Worm (Caenorhabditis elegans): Measurements from ENCODE around the gene F36G9.3.

F36G9.3 gene

ce11 chrV:15957098-15957497, at the start of gene F36G9.3:
Gene F36G9.3 (plus strand): TSS chrV:15957398.
- no peak for TF ChIP-seq flt-1 (GFP tag; IDR thresholded peaks at IDR 0.05)

- TF ChIP-seq tbx-37 (GFP tag; conservative IDR thresholded peaks at IDR 0.05) (no peak), tra-4 (tag; optimal IDR thresholded peaks at IDR 0.05) (no peak), flt-1 (GFP tag; IDR thresholded peaks at IDR 0.05) (no peak), F13C5.2 (tag; optimal IDR thresholded peaks at IDR 0.05) (no peak), hnd-1 (tag; optimal IDR thresholded peaks at IDR 0.05) (no peak), ama-1 (optimal IDR thresholded peaks at IDR 0.05) (no peak), ceh-36 (tag; optimal IDR thresholded peaks at IDR 0.05) (no peak), hmg-4 (GFP tag; optimal IDR thresholded peaks at IDR 0.05) (no peak), tbx-11 (GFP tag; IDR thresholded peaks at IDR 0.05) (no peak), B0310.2 (tag; optimal IDR thresholded peaks at IDR 0.05) (no peak), ets-7 (tag; optimal IDR thresholded peaks at IDR 0.05) (no peak)
These were observed 45.4 kb upstream of the F36G9.3 start, which contains the start of gene F35E8.6 for ce11 chrV:15911848-15912247. Gene F35E8.6 (plus strand): TSS chrV:15912148.

- no peak for TF ChIP-seq hmg-4 (GFP tag; optimal IDR thresholded peaks at IDR 0.05)
- TF ChIP-seq ama-1 (optimal IDR thresholded peaks at IDR 0.05): no peak
- TF ChIP-seq scrt-1 (GFP tag; IDR thresholded peaks at IDR 0.05): no peak
- no peak for TF ChIP-seq ets-7 (tag; optimal IDR thresholded peaks at IDR 0.05)
- no peak for TF ChIP-seq B0310.2 (tag; optimal IDR thresholded peaks at IDR 0.05)
- TF ChIP-seq tbx-11 (GFP tag; IDR thresholded peaks at IDR 0.05): no peak
- no peak for TF ChIP-seq sea-1 (GFP tag; conservative IDR thresholded peaks at IDR 0.05)
- TF ChIP-seq flt-1 (GFP tag; IDR thresholded peaks at IDR 0.05): no peak
- TF ChIP-seq ceh-36 (tag; optimal IDR thresholded peaks at IDR 0.05): no peak
- TF ChIP-seq ceh-13 (GFP tag; optimal IDR thresholded peaks at IDR 0.05): no peak
- TF ChIP-seq tra-4 (tag; optimal IDR thresholded peaks at IDR 0.05): no peak
These were observed 44.5 kb upstream of the F36G9.3 start for ce11 chrV:15912677-15913076.

- TF ChIP-seq tbx-11 (GFP tag; IDR thresholded peaks at IDR 0.05) (no peak), hnd-1 (tag; optimal IDR thresholded peaks at IDR 0.05) (no peak), hmg-4 (GFP tag; optimal IDR thresholded peaks at IDR 0.05) (no peak), hmbx-1 (tag; optimal IDR thresholded peaks at IDR 0.05) (no peak), B0310.2 (tag; optimal IDR thresholded peaks at IDR 0.05) (no peak), sea-1 (GFP tag; conservative IDR thresholded peaks at IDR 0.05) (no peak), tra-4 (tag; optimal IDR thresholded peaks at IDR 0.05) (no peak), flt-1 (GFP tag; IDR thresholded peaks at IDR 0.05) (no peak), ama-1 (optimal IDR thresholded peaks at IDR 0.05) (no peak), F13C5.2 (tag; optimal IDR thresholded peaks at IDR 0.05) (no peak), aly-1 (tag; optimal IDR thresholded peaks at IDR 0.05) (no peak)
These were observed 43.5 kb upstream of the F36G9.3 start, which contains the start of gene F35E8.7 for ce11 chrV:15913714-15914113. Gene F35E8.7 (plus strand): TSS chrV:15914014.

ce11 chrV:15914774-15915173, 42.4 kb upstream of the F36G9.3 start:
- no peak for TF ChIP-seq ama-1 (optimal IDR thresholded peaks at IDR 0.05)
- TF ChIP-seq tbx-37 (GFP tag; conservative IDR thresholded peaks at IDR 0.05): no peak
- no peak for TF ChIP-seq F13C5.2 (tag; optimal IDR thresholded peaks at IDR 0.05)
- no peak for TF ChIP-seq tra-4 (tag; optimal IDR thresholded peaks at IDR 0.05)
- no peak for TF ChIP-seq B0310.2 (tag; optimal IDR thresholded peaks at IDR 0.05)
- TF ChIP-seq ets-7 (tag; optimal IDR thresholded peaks at IDR 0.05): no peak
- TF ChIP-seq hmbx-1 (tag; optimal IDR thresholded peaks at IDR 0.05): no peak
- TF ChIP-seq flt-1 (GFP tag; IDR thresholded peaks at IDR 0.05): no peak
- no peak for TF ChIP-seq ceh-13 (GFP tag; optimal IDR thresholded peaks at IDR 0.05)
- TF ChIP-seq pes-1 (GFP tag; IDR thresholded peaks at IDR 0.05): no peak
- no peak for TF ChIP-seq scrt-1 (GFP tag; IDR thresholded peaks at IDR 0.05)
- TF ChIP-seq ceh-36 (tag; optimal IDR thresholded peaks at IDR 0.05): no peak
- TF ChIP-seq sea-1 (GFP tag; conservative IDR thresholded peaks at IDR 0.05): no peak
- no peak for TF ChIP-seq tbx-11 (GFP tag; IDR thresholded peaks at IDR 0.05)
- no peak for TF ChIP-seq hmg-4 (GFP tag; optimal IDR thresholded peaks at IDR 0.05)
- TF ChIP-seq hnd-1 (tag; optimal IDR thresholded peaks at IDR 0.05): no peak
- no peak for TF ChIP-seq aly-1 (tag; optimal IDR thresholded peaks at IDR 0.05)

ce11 chrV:15915307-15915706, 41.9 kb upstream of the F36G9.3 start:
- no peak for TF ChIP-seq hmbx-1 (tag; optimal IDR thresholded peaks at IDR 0.05)
- no peak for TF ChIP-seq hmg-4 (GFP tag; optimal IDR thresholded peaks at IDR 0.05)
- no peak for TF ChIP-seq B0310.2 (tag; optimal IDR thresholded peaks at IDR 0.05)
- TF ChIP-seq ets-7 (tag; optimal IDR thresholded peaks at IDR 0.05): no peak
- no peak for TF ChIP-seq hnd-1 (tag; optimal IDR thresholded peaks at IDR 0.05)
- no peak for TF ChIP-seq flt-1 (GFP tag; IDR thresholded peaks at IDR 0.05)
- TF ChIP-seq tbx-37 (GFP tag; conservative IDR thresholded peaks at IDR 0.05): no peak
- TF ChIP-seq aly-1 (tag; optimal IDR thresholded peaks at IDR 0.05): no peak
- TF ChIP-seq ceh-13 (GFP tag; optimal IDR thresholded peaks at IDR 0.05): no peak
- no peak for TF ChIP-seq ama-1 (optimal IDR thresholded peaks at IDR 0.05)
- no peak for TF ChIP-seq scrt-1 (GFP tag; IDR thresholded peaks at IDR 0.05)
- no peak for TF ChIP-seq tbx-11 (GFP tag; IDR thresholded peaks at IDR 0.05)
- TF ChIP-seq sea-1 (GFP tag; conservative IDR thresholded peaks at IDR 0.05): no peak
- TF ChIP-seq F13C5.2 (tag; optimal IDR thresholded peaks at IDR 0.05): no peak
- TF ChIP-seq tra-4 (tag; optimal IDR thresholded peaks at IDR 0.05): no peak
- TF ChIP-seq ceh-36 (tag; optimal IDR thresholded peaks at IDR 0.05): no peak
- no peak for TF ChIP-seq pes-1 (GFP tag; IDR thresholded peaks at IDR 0.05)

ce11 chrV:15915919-15916318, 41.3 kb upstream of the F36G9.3 start, which contains the start of gene gst-38:
Gene gst-38 (minus strand): TSS chrV:15916070.
- TF ChIP-seq ets-7 (tag; optimal IDR thresholded peaks at IDR 0.05) (no peak), pes-1 (GFP tag; IDR thresholded peaks at IDR 0.05) (no peak), tbx-37 (GFP tag; conservative IDR thresholded peaks at IDR 0.05) (no peak), hmbx-1 (tag; optimal IDR thresholded peaks at IDR 0.05) (no peak), scrt-1 (GFP tag; IDR thresholded peaks at IDR 0.05) (no peak), tra-4 (tag; optimal IDR thresholded peaks at IDR 0.05) (no peak), flt-1 (GFP tag; IDR thresholded peaks at IDR 0.05) (no peak), B0310.2 (tag; optimal IDR thresholded peaks at IDR 0.05) (no peak), ceh-36 (tag; optimal IDR thresholded peaks at IDR 0.05) (no peak), sea-1 (GFP tag; conservative IDR thresholded peaks at IDR 0.05) (no peak), F13C5.2 (tag; optimal IDR thresholded peaks at IDR 0.05) (no peak), ama-1 (optimal IDR thresholded peaks at IDR 0.05) (no peak), aly-1 (tag; optimal IDR thresholded peaks at IDR 0.05) (no peak), tbx-11 (GFP tag; IDR thresholded peaks at IDR 0.05) (no peak), ceh-13 (GFP tag; optimal IDR thresholded peaks at IDR 0.05) (no peak), hnd-1 (tag; optimal IDR thresholded peaks at IDR 0.05) (no peak), hmg-4 (GFP tag; optimal IDR thresholded peaks at IDR 0.05) (no peak)
